Worm (Caenorhabditis elegans) whole organism, dauer: ENCODE data around the gene gst-44.
"Not testable (repeated sequence)": the region's sequence is repeated elsewhere in the genome, so short reads cannot be mapped to it uniquely, and the experiment has no call there.

Source experiments
- unc-62 ChIP-seq: sonication (generic microtip); optimal IDR thresholded peaks from 2 replicates; lab custom pipeline; 2017; ENCODE audit warnings: missing biosample characterization, missing genetic modification reagents, missing genetic modification characterization

Gene gst-44

ce11 chrV:16377849-16378248, 12.8 kb upstream of the gst-44 start, which contains the start of gene F13A7.1:
Gene F13A7.1, minus strand, starts transcription at chrV:16377949.
- no peak for TF ChIP-seq unc-62 (GFP tag; lab: Kevin White, UChicago)

DNA sequence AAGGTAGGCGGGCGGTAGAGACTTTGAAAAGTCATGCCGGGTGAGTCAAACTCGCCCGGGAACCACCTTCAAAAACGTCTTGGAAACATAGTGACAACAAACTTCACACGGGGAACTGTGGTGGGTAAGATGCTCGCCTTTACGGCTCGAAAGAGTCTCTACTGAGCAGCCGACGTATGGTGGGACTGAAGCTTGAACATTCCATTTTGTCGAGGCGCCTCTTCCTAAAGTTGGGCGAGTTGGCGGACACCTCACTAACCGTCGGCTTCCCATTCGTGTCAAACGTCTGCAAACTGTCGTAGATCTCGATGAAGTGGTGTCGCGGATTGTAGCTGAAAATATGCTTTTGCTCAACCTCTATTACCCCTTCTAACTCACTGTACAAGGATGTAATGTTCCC, 7.7 kb upstream of the gst-44 start:
- no peak for TF ChIP-seq unc-62 (GFP tag; lab: Kevin White, UChicago)

DNA sequence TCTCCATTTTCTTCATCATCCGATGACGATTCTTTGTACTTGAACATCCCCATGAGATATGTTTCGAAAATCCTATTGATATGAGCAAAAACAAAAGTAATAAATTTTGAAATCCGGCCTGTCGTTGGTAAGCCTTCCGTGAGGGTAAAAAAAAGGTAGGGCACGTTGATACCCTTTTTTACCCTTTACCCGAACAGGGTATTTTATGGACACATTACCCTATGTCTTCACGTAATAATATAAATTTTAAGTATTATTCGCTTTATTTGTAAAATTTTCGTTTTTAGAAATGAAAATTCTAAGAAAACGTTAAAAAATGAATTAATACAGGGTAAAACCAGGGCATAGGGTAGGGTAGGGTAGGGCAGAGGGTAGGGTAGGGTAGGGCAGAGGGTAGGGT, 7.0 kb upstream of the gst-44 start, which contains the start of gene F13A7.7:
F13A7.7 (minus strand) TSS at position 101 of the 400 bp plus-strand sequence.
- TF ChIP-seq unc-62 (GFP tag; lab: Kevin White, UChicago) = not testable (repeated sequence)

ce11 chrV:16388268-16388667, 2.4 kb upstream of the gst-44 start, which contains the start of gene sri-65:
Gene sri-65, minus strand, starts transcription at chrV:16388368.
- no peak for TF ChIP-seq unc-62 (GFP tag; lab: Kevin White, UChicago)

DNA sequence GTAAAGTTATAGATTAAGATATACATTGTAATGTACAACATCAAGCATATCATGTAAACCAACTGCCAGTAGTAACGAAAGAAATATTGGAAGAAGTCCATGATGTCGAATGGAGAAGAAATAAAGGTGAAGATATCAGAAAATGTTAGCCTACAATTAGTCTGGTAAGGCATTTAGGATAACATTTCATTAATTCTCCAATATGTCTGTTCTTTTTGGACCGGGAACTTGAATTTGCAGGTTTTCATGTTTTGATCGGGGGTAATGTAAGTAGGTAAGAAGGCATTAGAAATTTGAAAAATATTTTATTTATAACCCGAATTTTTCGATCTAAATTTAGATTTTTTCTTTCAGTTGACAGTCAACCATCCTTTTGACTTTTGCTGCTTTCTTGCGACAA, 3.0 kb downstream of the gst-44 start, which contains the start of gene srd-63:
srd-63 (minus strand) TSS at position 101 of the 400 bp plus-strand sequence.
- no peak for TF ChIP-seq unc-62 (GFP tag; lab: Kevin White, UChicago)

DNA sequence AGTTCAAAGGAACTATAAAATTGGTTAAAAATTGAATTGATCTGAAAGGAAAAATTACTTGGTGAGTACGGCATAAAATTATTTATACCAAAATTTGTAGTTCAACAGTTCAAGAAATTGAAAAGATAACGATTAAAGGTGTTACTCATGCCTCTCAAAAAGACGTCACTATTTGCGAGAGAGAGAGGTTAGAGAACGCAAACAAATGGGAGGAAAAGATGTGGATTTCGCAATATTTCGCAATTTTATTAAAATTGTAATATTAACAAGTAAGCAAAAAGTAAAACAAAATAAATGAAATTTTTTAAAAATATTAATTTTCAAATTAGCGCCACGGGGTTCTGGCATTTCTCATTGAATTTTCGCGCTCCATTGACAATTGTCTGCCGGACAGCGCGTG, 4.4 kb downstream of the gst-44 start, which contains the start of gene F13A7.11:
F13A7.11 (minus strand) TSS at position 174 of the 400 bp plus-strand sequence.
- no peak for TF ChIP-seq unc-62 (GFP tag; lab: Kevin White, UChicago)

ce11 chrV:16395739-16396138, 5.0 kb downstream of the gst-44 start, which contains the start of gene F13A7.12:
Gene F13A7.12, plus strand, starts transcription at chrV:16396039.
- no peak for TF ChIP-seq unc-62 (GFP tag; lab: Kevin White, UChicago)

ce11 chrV:16399388-16399787, 8.7 kb downstream of the gst-44 start, which contains the start of gene sre-36:
Gene sre-36, plus strand, starts transcription at chrV:16399688.
- TF ChIP-seq unc-62 (GFP tag; lab: Kevin White, UChicago) = no peak

ce11 chrV:16401519-16401918, 10.8 kb downstream of the gst-44 start, which contains the start of gene F13A7.14:
Gene F13A7.14, plus strand, starts transcription at chrV:16401891.
- no peak for TF ChIP-seq unc-62 (GFP tag; lab: Kevin White, UChicago)

- TF ChIP-seq unc-62 (GFP tag; lab: Kevin White, UChicago) = no peak
Observed at ce11 chrV:16403974-16404373, 13.3 kb downstream of the gst-44 start, which contains the start of gene syp-1. Gene syp-1, plus strand, starts transcription at chrV:16404274.

DNA sequence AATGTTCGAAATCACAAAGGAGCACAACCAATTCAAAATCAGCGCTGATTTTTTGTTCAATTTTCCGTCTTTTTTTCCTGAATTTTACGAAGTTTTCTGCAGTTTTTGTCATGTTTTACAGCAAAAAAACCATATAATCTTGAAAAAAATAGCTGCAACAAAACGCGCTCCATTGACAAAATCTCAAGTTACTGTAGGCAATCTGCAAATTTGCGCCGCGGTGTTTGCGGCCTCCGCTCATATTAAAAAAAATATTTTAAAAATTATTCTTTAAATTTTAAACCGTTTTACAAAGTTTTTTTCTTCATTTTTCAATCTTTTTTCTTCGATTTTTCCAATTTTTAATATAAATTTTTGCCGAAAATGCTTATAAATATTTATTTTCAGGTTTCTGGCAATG, 14.7 kb downstream of the gst-44 start:
- no peak for TF ChIP-seq unc-62 (GFP tag; lab: Kevin White, UChicago)

- TF ChIP-seq unc-62 (GFP tag; lab: Kevin White, UChicago) = no peak
Observed at ce11 chrV:16406357-16406756, 15.7 kb downstream of the gst-44 start.

DNA sequence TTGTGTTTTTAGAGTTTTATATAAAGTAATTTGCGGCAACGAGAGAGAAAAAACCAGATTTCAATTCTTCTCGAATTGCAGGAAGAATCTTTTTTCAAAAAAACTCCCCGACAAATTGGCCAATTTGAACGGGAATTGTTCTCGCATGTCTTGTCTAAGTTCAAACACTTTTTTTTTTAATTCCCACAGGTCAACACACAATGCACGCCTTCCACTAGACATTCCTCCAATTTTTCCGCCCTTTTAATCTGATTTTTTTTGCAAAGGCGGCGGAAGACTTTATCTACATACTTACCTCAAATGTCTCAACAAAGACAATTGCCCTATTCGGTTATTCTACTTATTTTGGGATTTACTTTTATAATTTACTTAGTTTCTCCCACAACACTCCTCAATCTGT, 17.0 kb downstream of the gst-44 start, which contains the start of gene F26D2.3:
F26D2.3 (plus strand) TSS at position 301 of the 400 bp plus-strand sequence.
- no peak for TF ChIP-seq unc-62 (GFP tag; lab: Kevin White, UChicago)

ce11 chrV:16410521-16410920, 19.8 kb downstream of the gst-44 start, which contains the start of gene srh-145:
Gene srh-145, plus strand, starts transcription at chrV:16410713.
- no peak for TF ChIP-seq unc-62 (GFP tag; lab: Kevin White, UChicago)

- TF ChIP-seq unc-62 (GFP tag; lab: Kevin White, UChicago) = no peak
Observed at ce11 chrV:16417014-16417413, 26.3 kb downstream of the gst-44 start, which contains the start of gene str-55. Gene str-55, minus strand, starts transcription at chrV:16417114.

ce11 chrV:16419769-16420168, 29.1 kb downstream of the gst-44 start, which contains the start of gene F26D2.16:
Gene F26D2.16, minus strand, starts transcription at chrV:16419869.
- TF ChIP-seq unc-62 (GFP tag; lab: Kevin White, UChicago) = no peak

- TF ChIP-seq unc-62 (GFP tag; lab: Kevin White, UChicago) = no peak
Observed at ce11 chrV:16420696-16421095, 30.0 kb downstream of the gst-44 start, which contains the start of gene srw-48. Gene srw-48, plus strand, starts transcription at chrV:16420996.
